Fruit fly (Drosophila melanogaster): ENCODE data around the gene CG32085.

DNA sequence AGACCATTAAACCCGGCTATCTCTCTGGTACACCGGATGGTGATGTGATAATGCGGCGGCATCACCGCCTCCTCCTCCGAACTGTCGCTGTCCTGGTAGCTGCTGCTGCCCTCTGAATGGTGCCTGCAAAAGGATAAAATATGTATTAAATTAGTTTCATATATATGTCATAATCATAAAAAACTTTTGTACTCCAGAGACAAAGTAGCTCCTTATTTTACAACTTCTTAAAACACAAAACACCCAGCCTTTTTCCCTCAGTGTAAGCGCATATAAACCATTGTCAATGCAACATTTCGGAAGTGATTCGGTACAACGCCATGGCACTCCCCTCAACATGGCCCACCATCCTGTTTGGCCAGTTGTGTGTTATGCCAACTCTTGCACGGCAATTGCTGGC, 21.5 kb upstream of the CG32085 start:
- TF ChIP-seq CG8301 (tag; optimal IDR thresholded peaks at IDR 0.05) (peak; percentile 3), Pif1B (GFP tag; optimal IDR thresholded peaks at IDR 0.05) (no peak), CG8159 (tag; optimal IDR thresholded peaks at IDR 0.05) (no peak), CG10348 (GFP tag; IDR thresholded peaks at IDR 0.05) (no peak), EcR (GFP tag; optimal IDR thresholded peaks at IDR 0.05) (no peak), CG34367 (tag; optimal IDR thresholded peaks at IDR 0.05) (no peak), Ets98B (GFP tag; IDR thresholded peaks at IDR 0.05) (peak; percentile 45), Pif1A (GFP tag; optimal IDR thresholded peaks at IDR 0.05) (no peak), gl (tag; optimal IDR thresholded peaks at IDR 0.05) (no peak), CG17806 (tag; optimal IDR thresholded peaks at IDR 0.05) (no peak), CG32121 (GFP tag; IDR thresholded peaks at IDR 0.05) (peak; percentile 52)

Measured in whole organism, pupa.